Worm (Caenorhabditis elegans) whole organism, dauer: ENCODE data around the gene F08C6.5.

Experiments used
- unc-62 ChIP-seq: sonication (generic microtip); optimal IDR thresholded peaks from 2 replicates; lab custom pipeline; 2017; ENCODE audit warnings: missing biosample characterization, missing genetic modification reagents, missing genetic modification characterization

Gene F08C6.5

ce11 chrX:7558928-7559455, at the start of gene F08C6.5, which contains the start of gene PDB1.1:
TSS of gene F08C6.5 (plus strand) at chrX:7559405.
TSS of gene PDB1.1 (minus strand) at chrX:7559085.
- TF ChIP-seq unc-62 = no peak

- TF ChIP-seq unc-62 = no peak
Measured at ce11 chrX:7512714-7513113, 46.5 kb upstream of the F08C6.5 start.

- TF ChIP-seq unc-62 = no peak
Measured at ce11 chrX:7519569-7519968, 39.6 kb upstream of the F08C6.5 start, which contains the start of gene chts-1. TSS of gene chts-1 (minus strand) at chrX:7519669.

ce11 chrX:7522595-7522994, 36.6 kb upstream of the F08C6.5 start:
- TF ChIP-seq unc-62 = no peak

ce11 chrX:7523799-7524198, 35.4 kb upstream of the F08C6.5 start:
- no peak for TF ChIP-seq unc-62

- TF ChIP-seq unc-62 = no peak
Measured at ce11 chrX:7525271-7525670, 33.9 kb upstream of the F08C6.5 start, which contains the start of gene F46C8.3. TSS of gene F46C8.3 (plus strand) at chrX:7525571.

ce11 chrX:7532632-7533031, 26.6 kb upstream of the F08C6.5 start, which contains the start of gene ceh-14:
TSS of gene ceh-14 (minus strand) at chrX:7532732.
- TF ChIP-seq unc-62 = no peak

- TF ChIP-seq unc-62 = no peak
Measured at ce11 chrX:7534454-7534853, 24.8 kb upstream of the F08C6.5 start.

ce11 chrX:7536869-7537268, 22.3 kb upstream of the F08C6.5 start:
- no peak for TF ChIP-seq unc-62

- TF ChIP-seq unc-62 = no peak
Measured at ce11 chrX:7537742-7538268, 21.4 kb upstream of the F08C6.5 start, which contains the start of gene dpy-7. TSS of gene dpy-7 (minus strand) at chrX:7537792.

ce11 chrX:7540033-7540432, 19.2 kb upstream of the F08C6.5 start, which contains the start of gene glb-16:
TSS of gene glb-16 (minus strand) at chrX:7540133.
- no peak for TF ChIP-seq unc-62

- no peak for TF ChIP-seq unc-62
Measured at ce11 chrX:7541078-7541477, 18.1 kb upstream of the F08C6.5 start.

- no peak for TF ChIP-seq unc-62
Measured at ce11 chrX:7546509-7546908, 12.7 kb upstream of the F08C6.5 start, which contains the start of gene col-174. TSS of gene col-174 (plus strand) at chrX:7546809.

- TF ChIP-seq unc-62 = no peak
Measured at ce11 chrX:7547696-7548095, 11.5 kb upstream of the F08C6.5 start.

- no peak for TF ChIP-seq unc-62
Measured at ce11 chrX:7548158-7548557, 11.0 kb upstream of the F08C6.5 start, which contains the start of gene F46C8.1. TSS of gene F46C8.1 (plus strand) at chrX:7548458.

- TF ChIP-seq unc-62 = no peak
Measured at ce11 chrX:7550452-7550851, 8.8 kb upstream of the F08C6.5 start.

ce11 chrX:7553331-7553730, 5.9 kb upstream of the F08C6.5 start:
- no peak for TF ChIP-seq unc-62

ce11 chrX:7554326-7554725, 4.9 kb upstream of the F08C6.5 start, which contains the start of gene F46C8.8:
TSS of gene F46C8.8 (minus strand) at chrX:7554426.
- TF ChIP-seq unc-62 = no peak
